Fruit fly (Drosophila melanogaster) whole organism, embryonic: ENCODE results near the gene CG43059.
A peak's percentile ranks its signal among the peaks of the same experiment; 100 is the strongest.

Experiments used
- ATbp ChIP-seq: fragments of 200-800 bp; sonication (Bioruptor generic); optimal IDR thresholded peaks from 2 replicates; lab custom pipeline; 2017; ENCODE audit warnings: missing biosample characterization, mild to moderate bottlenecking, missing genetic modification characterization, missing genetic modification reagents
- Adf1 ChIP-seq: fragments of 200-800 bp; sonication (Bioruptor generic); IDR thresholded peaks from 2 replicates; pipeline ENCODE4 v1.3.6; 2022; ENCODE audit warnings: missing biosample characterization, missing genetic modification characterization
- B-H1 ChIP-seq: fragments of 200-800 bp; sonication (Bioruptor generic); IDR thresholded peaks from 3 replicates; pipeline ENCODE4 v1.3.6; 2022; ENCODE audit warnings: missing biosample characterization, missing genetic modification characterization
- Blimp-1 ChIP-seq: fragments of 200-800 bp; sonication (Bioruptor generic); optimal IDR thresholded peaks from 3 replicates; lab custom pipeline; 2018; ENCODE audit warnings: missing biosample characterization, missing genetic modification characterization, mild to moderate bottlenecking, moderate library complexity, missing genetic modification reagents
- CG10147 ChIP-seq: fragments of 200-800 bp; sonication (Bioruptor generic); optimal IDR thresholded peaks from 2 replicates; lab custom pipeline; 2019; ENCODE audit warnings: missing biosample characterization, mild to moderate bottlenecking, missing genetic modification characterization, moderate library complexity
- CG10209 ChIP-seq: fragments of 200-800 bp; sonication (Bioruptor generic); optimal IDR thresholded peaks from 3 replicates; lab custom pipeline; 2017; ENCODE audit warnings: missing biosample characterization, mild to moderate bottlenecking, missing genetic modification characterization, missing genetic modification reagents
- CG11093 ChIP-seq: fragments of 200-800 bp; sonication (Bioruptor generic); IDR thresholded peaks from 3 replicates; pipeline ENCODE4 v1.3.6; 2022; ENCODE audit warnings: missing biosample characterization, missing genetic modification characterization
- CG11504 ChIP-seq: fragments of 200-800 bp; sonication (Bioruptor generic); optimal IDR thresholded peaks from 3 replicates; lab custom pipeline; 2019; ENCODE audit warnings: missing biosample characterization, mild to moderate bottlenecking, missing genetic modification characterization, moderate library complexity
- CG12391 ChIP-seq: fragments of 200-800 bp; sonication (Bioruptor generic); optimal IDR thresholded peaks from 3 replicates; lab custom pipeline; 2018; ENCODE audit warnings: missing biosample characterization, mild to moderate bottlenecking, missing genetic modification characterization, moderate library complexity
- CG12942 ChIP-seq: fragments of 200-800 bp; sonication (Bioruptor generic); optimal IDR thresholded peaks from 3 replicates; lab custom pipeline; 2016; ENCODE audit warnings: missing biosample characterization, missing genetic modification characterization
- CG13296 ChIP-seq: fragments of 200-800 bp; sonication (Bioruptor generic); optimal IDR thresholded peaks from 3 replicates; lab custom pipeline; 2018; ENCODE audit warnings: missing biosample characterization, mild to moderate bottlenecking, missing genetic modification characterization
- CG15011 ChIP-seq: fragments of 200-800 bp; sonication (Bioruptor generic); optimal IDR thresholded peaks from 3 replicates; lab custom pipeline; 2018; ENCODE audit warnings: missing biosample characterization, mild to moderate bottlenecking, missing genetic modification characterization
- CG16779 ChIP-seq: fragments of 200-800 bp; sonication (Bioruptor generic); IDR thresholded peaks from 2 replicates; pipeline ENCODE4 v1.3.6; 2022; ENCODE audit warnings: missing biosample characterization, missing genetic modification characterization
- CG16815 ChIP-seq: fragments of 200-800 bp; sonication (Bioruptor generic); optimal IDR thresholded peaks from 3 replicates; lab custom pipeline; 2017; ENCODE audit warnings: missing biosample characterization, mild to moderate bottlenecking, missing genetic modification characterization
- CG17186 ChIP-seq: fragments of 200-800 bp; sonication (Bioruptor generic); optimal IDR thresholded peaks from 3 replicates; lab custom pipeline; 2017; ENCODE audit warnings: missing biosample characterization, missing genetic modification reagents, missing genetic modification characterization
- CG2120 ChIP-seq: fragments of 200-800 bp; sonication (Bioruptor generic); optimal IDR thresholded peaks from 3 replicates; lab custom pipeline; 2016; ENCODE audit warnings: missing biosample characterization, missing genetic modification characterization
- CG30403 ChIP-seq: fragments of 200-800 bp; sonication (Bioruptor generic); optimal IDR thresholded peaks from 3 replicates; lab custom pipeline; 2016; ENCODE audit warnings: missing biosample characterization, missing genetic modification characterization
- CG31388 ChIP-seq: fragments of 200-800 bp; sonication (Bioruptor generic); optimal IDR thresholded peaks from 2 replicates; lab custom pipeline; 2016; ENCODE audit warnings: missing biosample characterization, missing genetic modification characterization
- CG4854 ChIP-seq: fragments of 200-800 bp; sonication (Bioruptor generic); optimal IDR thresholded peaks from 2 replicates; lab custom pipeline; 2016; ENCODE audit warnings: missing biosample characterization, missing genetic modification characterization, inconsistent platforms
- CG9797 ChIP-seq: fragments of 200-800 bp; sonication (Bioruptor generic); optimal IDR thresholded peaks from 3 replicates; lab custom pipeline; 2018; ENCODE audit warnings: missing biosample characterization, mild to moderate bottlenecking, missing genetic modification characterization
- CG9817 ChIP-seq: fragments of 200-800 bp; sonication (Bioruptor generic); optimal IDR thresholded peaks from 2 replicates; lab custom pipeline; 2018; ENCODE audit warnings: missing biosample characterization, mild to moderate bottlenecking, missing genetic modification characterization, moderate library complexity
- Ets97D ChIP-seq: fragments of 200-800 bp; sonication (Bioruptor generic); optimal IDR thresholded peaks from 3 replicates; lab custom pipeline; 2016; ENCODE audit warnings: missing biosample characterization, missing genetic modification characterization
- Fer3 ChIP-seq: fragments of 200-800 bp; sonication (Bioruptor generic); optimal IDR thresholded peaks from 2 replicates; lab custom pipeline; 2018; ENCODE audit warnings: missing biosample characterization, mild to moderate bottlenecking, missing genetic modification characterization, moderate library complexity
- HLHmδ ChIP-seq: fragments of 200-800 bp; sonication (Bioruptor generic); optimal IDR thresholded peaks from 2 replicates; lab custom pipeline; 2018; ENCODE audit warnings: missing biosample characterization, mild to moderate bottlenecking, missing genetic modification characterization, moderate library complexity
- HmgD ChIP-seq: fragments of 200-800 bp; sonication (Bioruptor generic); optimal IDR thresholded peaks from 3 replicates; lab custom pipeline; 2016; ENCODE audit warnings: missing biosample characterization, missing genetic modification characterization
- HmgZ ChIP-seq: fragments of 200-800 bp; sonication (Bioruptor generic); optimal IDR thresholded peaks from 2 replicates; lab custom pipeline; 2018; ENCODE audit warnings: missing biosample characterization, mild to moderate bottlenecking, missing genetic modification characterization
- Hr51 ChIP-seq, 2 experiments: fragments of 200-800 bp; sonication (Bioruptor generic); optimal IDR thresholded peaks; 2 replicates in 1 of 2; 3 replicates in 1 of 2; lab custom pipeline; 2016 to 2018; ENCODE audit warnings: missing biosample characterization in 2 of 2, missing genetic modification characterization in 2 of 2, mild to moderate bottlenecking in 1 of 2, moderate library complexity in 1 of 2
- Kr ChIP-seq: fragments of 200-800 bp; sonication (Bioruptor generic); optimal IDR thresholded peaks from 2 replicates; lab custom pipeline; 2017; ENCODE audit warnings: missing biosample characterization, mild to moderate bottlenecking, missing genetic modification characterization
- Mad ChIP-seq: fragments of 200-800 bp; sonication (Bioruptor generic); optimal IDR thresholded peaks from 2 replicates; lab custom pipeline; 2016; ENCODE audit warnings: missing biosample characterization, missing genetic modification characterization
- Meics ChIP-seq: fragments of 200-800 bp; sonication (Bioruptor generic); optimal IDR thresholded peaks from 2 replicates; lab custom pipeline; 2017; ENCODE audit warnings: missing biosample characterization, mild to moderate bottlenecking, missing genetic modification characterization
- NFAT ChIP-seq: fragments of 200-800 bp; sonication (Bioruptor generic); IDR thresholded peaks from 2 replicates; pipeline ENCODE4 v1.3.6; 2022; ENCODE audit warnings: missing biosample characterization, missing genetic modification characterization
- Nf-YA ChIP-seq: fragments of 200-800 bp; sonication (Bioruptor generic); IDR thresholded peaks from 2 replicates; pipeline ENCODE4 v1.3.6; 2022; ENCODE audit warnings: missing biosample characterization, missing genetic modification characterization
- Taf1 ChIP-seq: fragments of 200-800 bp; sonication (Bioruptor generic); IDR thresholded peaks from 2 replicates; pipeline ENCODE4 v1.3.6; 2022; ENCODE audit warnings: missing biosample characterization, missing genetic modification characterization
- amos ChIP-seq: fragments of 200-800 bp; sonication (Bioruptor generic); IDR thresholded peaks from 2 replicates; pipeline ENCODE4 v1.3.6; 2022; ENCODE audit warnings: missing biosample characterization, missing genetic modification characterization; ENCODE audit not compliant: partially characterized antibody
- aop ChIP-seq: fragments of 200-800 bp; sonication (Bioruptor generic); IDR thresholded peaks from 2 replicates; pipeline ENCODE4 v1.3.6; 2022; ENCODE audit warnings: missing biosample characterization, missing genetic modification characterization
- ci ChIP-seq: fragments of 200-800 bp; sonication (Bioruptor generic); IDR thresholded peaks from 3 replicates; pipeline ENCODE4 v1.3.6; 2022; ENCODE audit warnings: missing biosample characterization, missing genetic modification characterization
- crp ChIP-seq, 2 experiments: fragments of 200-800 bp; sonication (Bioruptor generic); optimal IDR thresholded peaks; 2 replicates in 1 of 2; 3 replicates in 1 of 2; lab custom pipeline; 2017; ENCODE audit warnings: missing biosample characterization in 2 of 2, missing genetic modification characterization in 2 of 2, mild to moderate bottlenecking in 1 of 2, moderate library complexity in 1 of 2
- dm ChIP-seq: fragments of 200-800 bp; sonication (Bioruptor generic); optimal IDR thresholded peaks from 3 replicates; lab custom pipeline; 2016; ENCODE audit warnings: missing biosample characterization, missing genetic modification characterization
- fd64A ChIP-seq: fragments of 200-800 bp; sonication (Bioruptor generic); optimal IDR thresholded peaks from 3 replicates; lab custom pipeline; 2018; ENCODE audit warnings: missing biosample characterization, mild to moderate bottlenecking, missing genetic modification characterization
- nau ChIP-seq: fragments of 200-800 bp; sonication (Bioruptor generic); optimal IDR thresholded peaks from 3 replicates; lab custom pipeline; 2017; ENCODE audit warnings: missing biosample characterization, mild to moderate bottlenecking, missing genetic modification characterization, missing genetic modification reagents
- pros ChIP-seq: fragments of 200-800 bp; sonication (Bioruptor generic); optimal IDR thresholded peaks from 3 replicates; lab custom pipeline; 2019; ENCODE audit warnings: missing biosample characterization, mild to moderate bottlenecking, missing genetic modification characterization, moderate library complexity
- pzg ChIP-seq: fragments of 200-800 bp; sonication (Bioruptor generic); optimal IDR thresholded peaks from 3 replicates; lab custom pipeline; 2018; ENCODE audit warnings: missing biosample characterization, mild to moderate bottlenecking, missing genetic modification characterization, moderate library complexity
- salm ChIP-seq: fragments of 200-800 bp; sonication (Bioruptor generic); optimal IDR thresholded peaks from 2 replicates; lab custom pipeline; 2018; ENCODE audit warnings: missing biosample characterization, mild to moderate bottlenecking, missing genetic modification characterization
- sim ChIP-seq: fragments of 200-800 bp; sonication (Bioruptor generic); IDR thresholded peaks from 2 replicates; pipeline ENCODE4 v1.3.6; 2022; ENCODE audit warnings: missing biosample characterization, missing genetic modification characterization
- sisA ChIP-seq: fragments of 200-800 bp; sonication (Bioruptor generic); IDR thresholded peaks from 2 replicates; pipeline ENCODE4 v1.3.6; 2022; ENCODE audit warnings: missing biosample characterization, missing genetic modification characterization
- slbo ChIP-seq: fragments of 200-800 bp; sonication (Bioruptor generic); IDR thresholded peaks from 2 replicates; pipeline ENCODE4 v1.3.6; 2022; ENCODE audit warnings: missing biosample characterization, missing genetic modification characterization
- sqz ChIP-seq: fragments of 200-800 bp; sonication (Bioruptor generic); optimal IDR thresholded peaks from 3 replicates; lab custom pipeline; 2018; ENCODE audit warnings: missing biosample characterization, mild to moderate bottlenecking, missing genetic modification characterization
- wor ChIP-seq: fragments of 200-800 bp; sonication (Bioruptor generic); IDR thresholded peaks from 2 replicates; pipeline ENCODE4 v1.3.6; 2022; ENCODE audit warnings: missing biosample characterization, missing genetic modification characterization

CG43059 gene

DNA sequence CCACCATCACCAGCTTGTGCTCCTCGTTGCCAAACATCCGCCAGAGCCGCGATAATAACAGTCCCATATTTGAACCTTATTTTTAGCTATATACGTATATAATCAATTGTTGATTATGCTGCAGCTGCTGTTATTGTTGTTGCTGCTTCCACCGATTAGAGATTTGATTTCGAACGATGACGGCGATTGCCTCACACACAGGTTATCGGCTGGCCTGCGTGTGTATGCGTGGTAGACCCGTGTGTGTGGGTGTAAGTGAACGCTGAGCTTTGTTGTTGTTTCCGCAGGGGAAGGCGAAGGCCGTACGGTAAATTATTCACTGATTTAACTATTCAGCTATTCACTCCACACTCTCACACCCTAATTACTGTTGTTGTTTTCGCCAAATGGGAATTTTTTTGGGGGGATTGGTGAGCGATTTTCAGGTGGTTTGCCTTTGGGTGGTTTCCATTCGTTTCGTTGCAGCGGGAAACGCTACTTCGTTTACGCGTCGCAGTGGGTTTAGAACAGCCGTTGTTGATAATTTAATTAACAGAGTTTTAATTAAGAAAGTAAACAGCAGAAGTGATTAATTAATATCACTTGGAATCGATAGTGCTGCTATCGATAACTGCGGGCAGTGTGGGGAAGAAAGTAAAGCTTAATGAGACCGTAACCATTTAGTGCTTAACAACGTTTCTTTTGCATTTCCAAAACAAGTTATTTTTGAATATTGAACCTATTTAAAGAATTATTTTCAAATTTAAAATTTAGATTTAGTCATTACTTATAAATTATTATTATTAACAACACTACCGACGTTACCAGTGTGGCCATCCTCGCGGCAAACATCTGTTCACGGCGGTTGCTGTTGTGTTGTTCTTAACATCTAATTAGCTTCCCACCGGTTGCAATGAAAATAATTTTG lies 19.3 kb downstream of the CG43059 start, which contains the start of the genes Arl5 and CG13671 (continued):
- TF ChIP-seq Kr (GFP tag; lab: Kevin White, UChicago) (no peak), HLHmδ (GFP tag; lab: Kevin White, UChicago) (no peak), pros (GFP tag; lab: Kevin White, UChicago) (no peak), B-H1 (GFP tag; lab: Robert Waterston, UW) (peak; percentile 69; the same call in 1 of the 3 replicates), HmgZ (tag; lab: Kevin White, UChicago) (peak; percentile 62), Hr51 (GFP tag; optimal IDR thresholded peaks at IDR 0.05; lab: Kevin White, UChicago) (peak; percentile 68), fd64A (GFP tag; lab: Kevin White, UChicago) (no peak), sim (GFP tag; lab: Robert Waterston, UW) (0 out of 2 replicates have a peak, but pooled peaks have one; percentile 30), Meics (peak; percentile 71), CG15011 (no peak), Blimp-1 (GFP tag; lab: Kevin White, UChicago) (peak; percentile 76), sqz (GFP tag; lab: Kevin White, UChicago) (no peak), sisA (GFP tag; lab: Robert Waterston, UW) (peak; percentile 85), aop (no peak), ci (GFP tag; lab: Robert Waterston, UW) (peak; percentile 84), Ets97D (GFP tag; lab: Kevin White, UChicago) (peak; percentile 77), CG2120 (GFP tag; lab: Kevin White, UChicago) (peak; percentile 84), HmgD (GFP tag; lab: Kevin White, UChicago) (no peak), Taf1 (GFP tag; lab: Robert Waterston, UW) (peak; percentile 68), CG10147 (GFP tag; lab: Kevin White, UChicago) (peak; percentile 63), CG12942 (GFP tag; lab: Kevin White, UChicago) (peak; percentile 86), dm (GFP tag; lab: Kevin White, UChicago) (no peak), slbo (GFP tag; lab: Robert Waterston, UW) (peak; percentile 92), CG13296 (GFP tag; lab: Kevin White, UChicago) (peak; percentile 66), crp (GFP tag; optimal IDR thresholded peaks at IDR 0.05; lab: Kevin White, UChicago) (peak in 1 of 2 experiments; percentile 89), CG17186 (GFP tag; lab: Kevin White, UChicago) (peak; percentile 3), CG10209 (peak; percentile 76), Adf1 (GFP tag; lab: Robert Waterston, UW) (peak; percentile 21), amos (GFP tag; lab: Robert Waterston, UW) (peak; percentile 72), CG11504 (tag; lab: Kevin White, UChicago) (no peak), CG12391 (peak; percentile 91), Nf-YA (GFP tag; lab: Robert Waterston, UW) (peak; percentile 74), nau (GFP tag; lab: Kevin White, UChicago) (peak; percentile 25), Mad (GFP tag; lab: Kevin White, UChicago) (peak; percentile 77), CG16779 (GFP tag; lab: Robert Waterston, UW) (no peak), CG9817 (tag; lab: Kevin White, UChicago) (no peak), salm (tag; lab: Kevin White, UChicago) (peak; percentile 25), CG11093 (GFP tag; lab: Robert Waterston, UW) (peak; percentile 63), CG4854 (GFP tag; lab: Kevin White, UChicago) (peak; percentile 61), pzg (GFP tag; lab: Kevin White, UChicago) (peak; percentile 62), ATbp (peak; percentile 34), Fer3 (tag; lab: Kevin White, UChicago) (peak; percentile 73), wor (peak; percentile 44; the same call in 1 of the 2 replicates), CG9797 (GFP tag; lab: Kevin White, UChicago) (peak; percentile 84), CG31388 (peak; percentile 70), CG30403 (GFP tag; lab: Kevin White, UChicago) (peak; percentile 89), NFAT (GFP tag; lab: Robert Waterston, UW) (peak; percentile 54; the same call in 1 of the 2 replicates), CG16815 (GFP tag; lab: Kevin White, UChicago) (peak; percentile 56)
